Worm (Caenorhabditis elegans) whole organism, young adult: ENCODE measurements around the gene E02C12.6.
A peak's percentile ranks its signal among the peaks of the same experiment; 100 is the strongest.

Source experiments
- D2030.7 ChIP-seq: fragments of 200-800 bp; sonication (Bioruptor generic); IDR thresholded peaks from 2 replicates; pipeline ENCODE4 v1.3.6; 2022; ENCODE audit warnings: missing genetic modification reagents, missing genetic modification characterization, missing compliant biosample characterization
- F23B12.7 ChIP-seq: sonication (generic microtip); optimal IDR thresholded peaks from 2 replicates; lab custom pipeline; 2017; ENCODE audit warnings: missing genetic modification characterization, mild to moderate bottlenecking, missing compliant biosample characterization, antibody characterized with exemption, moderate library complexity; ENCODE audit not compliant: insufficient read depth
- F49E8.2 ChIP-seq: sonication (generic microtip); optimal IDR thresholded peaks from 3 replicates; lab custom pipeline; 2017; ENCODE audit warnings: missing genetic modification characterization, mild to moderate bottlenecking, missing compliant biosample characterization, antibody characterized with exemption, moderate library complexity; ENCODE audit not compliant: insufficient read depth
- F52B5.7 ChIP-seq: sonication (generic microtip); optimal IDR thresholded peaks from 2 replicates; lab custom pipeline; 2016; ENCODE audit warnings: mild to moderate bottlenecking, missing genetic modification characterization, missing compliant biosample characterization
- F55B11.4 ChIP-seq: sonication (generic microtip); optimal IDR thresholded peaks from 2 replicates; lab custom pipeline; 2016; ENCODE audit warnings: missing compliant biosample characterization, missing genetic modification characterization, borderline replicate concordance; ENCODE audit not compliant: insufficient read depth
- F57A8.1 ChIP-seq: fragments of 200-800 bp; sonication (Bioruptor generic); optimal IDR thresholded peaks from 2 replicates; lab custom pipeline; 2018; ENCODE audit warnings: mild to moderate bottlenecking, missing genetic modification characterization, moderate library complexity, missing compliant biosample characterization
- F57C9.4 ChIP-seq: sonication (generic microtip); optimal IDR thresholded peaks from 2 replicates; lab custom pipeline; 2017; ENCODE audit warnings: mild to moderate bottlenecking, missing genetic modification characterization, missing compliant biosample characterization
- T26A5.8 ChIP-seq: sonication (generic microtip); optimal IDR thresholded peaks from 2 replicates; lab custom pipeline; 2016; ENCODE audit warnings: missing genetic modification characterization, missing compliant biosample characterization
- Y53F4B.3 ChIP-seq: fragments of 200-800 bp; sonication (Bioruptor generic); IDR thresholded peaks from 2 replicates; pipeline ENCODE4 v1.3.6; 2022; ENCODE audit warnings: missing genetic modification reagents, missing genetic modification characterization, missing compliant biosample characterization
- atf-7 ChIP-seq: sonication (generic microtip); optimal IDR thresholded peaks from 2 replicates; lab custom pipeline; 2017; ENCODE audit warnings: mild to moderate bottlenecking, missing genetic modification characterization, missing compliant biosample characterization
- attf-3 ChIP-seq: fragments of 200-800 bp; sonication (Bioruptor generic); conservative IDR thresholded peaks from 2 replicates; pipeline ENCODE4 v1.3.6; 2022; ENCODE audit warnings: missing genetic modification reagents, missing genetic modification characterization, missing compliant biosample characterization
- attf-5 ChIP-seq: fragments of 200-800 bp; sonication (Bioruptor generic); optimal IDR thresholded peaks from 2 replicates; lab custom pipeline; 2018; ENCODE audit warnings: mild to moderate bottlenecking, missing genetic modification characterization, missing compliant biosample characterization
- ceh-27 ChIP-seq: fragments of 200-800 bp; sonication (Bioruptor generic); optimal IDR thresholded peaks from 2 replicates; lab custom pipeline; 2018; ENCODE audit warnings: mild to moderate bottlenecking, missing genetic modification characterization, moderate library complexity, missing compliant biosample characterization
- ceh-40 ChIP-seq: fragments of 200-800 bp; sonication (Bioruptor generic); IDR thresholded peaks from 2 replicates; pipeline ENCODE4 v1.3.6; 2022; ENCODE audit warnings: missing genetic modification characterization, missing compliant biosample characterization
- dpff-1 ChIP-seq: sonication (generic microtip); optimal IDR thresholded peaks from 2 replicates; lab custom pipeline; 2017; ENCODE audit warnings: mild to moderate bottlenecking, missing genetic modification characterization, missing compliant biosample characterization
- efl-1 ChIP-seq: fragments of 150-350 bp; optimal IDR thresholded peaks from 2 replicates; lab custom pipeline; 2014; ENCODE audit warnings: missing biosample characterization, missing genetic modification reagents, missing genetic modification characterization
- egl-18 ChIP-seq: fragments of 200-800 bp; sonication (Bioruptor generic); IDR thresholded peaks from 2 replicates; pipeline ENCODE4 v1.3.6; 2022; ENCODE audit warnings: missing genetic modification reagents, missing genetic modification characterization, missing compliant biosample characterization
- ekl-4 ChIP-seq: fragments of 200-800 bp; sonication (Bioruptor generic); IDR thresholded peaks from 2 replicates; pipeline ENCODE4 v1.3.6; 2022; ENCODE audit warnings: missing genetic modification reagents, missing genetic modification characterization, missing compliant biosample characterization
- ets-4 ChIP-seq: fragments of 200-800 bp; sonication (Bioruptor generic); optimal IDR thresholded peaks from 2 replicates; lab custom pipeline; 2018; ENCODE audit warnings: mild to moderate bottlenecking, missing genetic modification characterization, missing compliant biosample characterization
- him-1 ChIP-seq: sonication (generic microtip); optimal IDR thresholded peaks from 2 replicates; lab custom pipeline; 2016; ENCODE audit warnings: missing genotype, missing genetic modification reagents, missing genetic modification characterization, missing compliant biosample characterization
- hlh-26 ChIP-seq: fragments of 200-800 bp; sonication (Bioruptor generic); conservative IDR thresholded peaks from 2 replicates; pipeline ENCODE4 v1.3.6; 2022; ENCODE audit warnings: missing genetic modification reagents, missing genetic modification characterization, missing compliant biosample characterization
- hmg-20 ChIP-seq: fragments of 200-800 bp; sonication (Bioruptor generic); IDR thresholded peaks from 2 replicates; pipeline ENCODE4 v1.3.6; 2022; ENCODE audit warnings: missing genetic modification reagents, missing genetic modification characterization, missing compliant biosample characterization
- hsf-1 ChIP-seq: fragments of 200-800 bp; sonication (Bioruptor generic); IDR thresholded peaks from 2 replicates; pipeline ENCODE4 v1.3.6; 2022; ENCODE audit warnings: missing genetic modification reagents, missing genetic modification characterization, missing compliant biosample characterization
- lag-1 ChIP-seq: fragments of 200-800 bp; sonication (Bioruptor generic); IDR thresholded peaks from 2 replicates; pipeline ENCODE4 v1.3.6; 2022; ENCODE audit warnings: missing genetic modification reagents, missing genetic modification characterization, missing compliant biosample characterization
- let-607 ChIP-seq, 2 experiments: fragments of 200-800 bp in 1 of 2; sonication (Bioruptor generic) in 1 of 2; sonication (generic microtip) in 1 of 2; optimal IDR thresholded peaks; 2 replicates each; lab custom pipeline; 2016 to 2018; ENCODE audit warnings: mild to moderate bottlenecking in 2 of 2, missing compliant biosample characterization in 2 of 2, missing genetic modification characterization in 2 of 2, moderate library complexity in 2 of 2, missing genotype in 1 of 2
- lin-35 ChIP-seq, 3 experiments: fragments of 150-350 bp in 2 of 3; sonication (generic microtip) in 1 of 3; optimal IDR thresholded peaks; 2 replicates each; lab custom pipeline; 2014 to 2018; ENCODE audit warnings: missing biosample characterization in 3 of 3, missing genetic modification characterization in 3 of 3, missing genetic modification reagents in 3 of 3
- lin-40 ChIP-seq: sonication (generic microtip); optimal IDR thresholded peaks from 2 replicates; lab custom pipeline; 2016; ENCODE audit warnings: missing genetic modification characterization, mild to moderate bottlenecking, missing compliant biosample characterization, missing genotype, missing genetic modification reagents
- lir-1 ChIP-seq: fragments of 200-800 bp; sonication (Bioruptor generic); conservative IDR thresholded peaks from 2 replicates; pipeline ENCODE4 v1.3.6; 2022; ENCODE audit warnings: missing genetic modification reagents, missing genetic modification characterization, missing compliant biosample characterization
- madf-6 ChIP-seq: fragments of 200-800 bp; sonication (Bioruptor generic); IDR thresholded peaks from 2 replicates; pipeline ENCODE4 v1.3.6; 2022; ENCODE audit warnings: missing genetic modification reagents, missing genetic modification characterization, missing compliant biosample characterization
- mes-4 ChIP-seq: sonication (generic microtip); optimal IDR thresholded peaks from 2 replicates; lab custom pipeline; 2016; ENCODE audit warnings: missing genotype, missing genetic modification characterization, missing compliant biosample characterization
- mxl-1 ChIP-seq: sonication (generic microtip); optimal IDR thresholded peaks from 2 replicates; lab custom pipeline; 2016; ENCODE audit warnings: missing genetic modification characterization, missing compliant biosample characterization
- nfya-1 ChIP-seq: sonication (generic microtip); optimal IDR thresholded peaks from 2 replicates; lab custom pipeline; 2017; ENCODE audit warnings: antibody characterized with exemption, missing compliant biosample characterization, missing genetic modification characterization, borderline replicate concordance; ENCODE audit not compliant: insufficient read depth
- nfya-2 ChIP-seq: fragments of 200-800 bp; sonication (Bioruptor generic); IDR thresholded peaks from 2 replicates; pipeline ENCODE4 v1.3.6; 2022; ENCODE audit warnings: missing genetic modification reagents, missing genetic modification characterization, missing compliant biosample characterization
- nfyb-1 ChIP-seq: fragments of 200-800 bp; sonication (Bioruptor generic); IDR thresholded peaks from 2 replicates; pipeline ENCODE4 v1.3.6; 2022; ENCODE audit warnings: missing genetic modification reagents, missing genetic modification characterization, missing compliant biosample characterization
- nhr-27 ChIP-seq: fragments of 200-800 bp; sonication (Bioruptor generic); optimal IDR thresholded peaks from 2 replicates; lab custom pipeline; 2018; ENCODE audit warnings: mild to moderate bottlenecking, missing genetic modification characterization, moderate library complexity, missing compliant biosample characterization
- nhr-80 ChIP-seq: sonication (generic microtip); optimal IDR thresholded peaks from 2 replicates; lab custom pipeline; 2016; ENCODE audit warnings: missing genetic modification characterization, missing compliant biosample characterization
- pbrm-1 ChIP-seq: fragments of 200-800 bp; sonication (Bioruptor generic); IDR thresholded peaks from 2 replicates; pipeline ENCODE4 v1.3.6; 2022; ENCODE audit warnings: missing genetic modification reagents, missing genetic modification characterization, missing compliant biosample characterization
- rcor-1 ChIP-seq: fragments of 200-800 bp; sonication (Bioruptor generic); IDR thresholded peaks from 2 replicates; pipeline ENCODE4 v1.3.6; 2022; ENCODE audit warnings: missing genetic modification reagents, missing genetic modification characterization, missing compliant biosample characterization
- repo-1 ChIP-seq: sonication (generic microtip); optimal IDR thresholded peaks from 2 replicates; lab custom pipeline; 2017; ENCODE audit warnings: mild to moderate bottlenecking, missing genetic modification characterization, missing compliant biosample characterization
- snpc-1.1 ChIP-seq: sonication (generic microtip); optimal IDR thresholded peaks from 2 replicates; lab custom pipeline; 2017; ENCODE audit warnings: missing genetic modification characterization, mild to moderate bottlenecking, missing compliant biosample characterization, antibody characterized with exemption, moderate library complexity, missing genotype, missing genetic modification reagents; ENCODE audit not compliant: insufficient read depth
- somi-1 ChIP-seq: fragments of 200-800 bp; sonication (Bioruptor generic); optimal IDR thresholded peaks from 2 replicates; lab custom pipeline; 2018; ENCODE audit warnings: mild to moderate bottlenecking, missing genetic modification characterization, missing compliant biosample characterization
- unc-62 ChIP-seq: fragments of 150-350 bp; optimal IDR thresholded peaks from 2 replicates; lab custom pipeline; 2014; ENCODE audit warnings: missing biosample characterization, missing genetic modification reagents, missing genetic modification characterization
- xnd-1 ChIP-seq: sonication (generic microtip); optimal IDR thresholded peaks from 2 replicates; lab custom pipeline; 2016; ENCODE audit warnings: missing genotype, missing genetic modification reagents, missing genetic modification characterization, missing compliant biosample characterization
- zfh-2 ChIP-seq: fragments of 200-800 bp; sonication (Bioruptor generic); conservative IDR thresholded peaks from 2 replicates; pipeline ENCODE4 v1.3.6; 2022; ENCODE audit warnings: missing genetic modification reagents, missing genetic modification characterization, missing compliant biosample characterization
- ztf-18 ChIP-seq: sonication (generic microtip); optimal IDR thresholded peaks from 2 replicates; lab custom pipeline; 2016; ENCODE audit warnings: missing genotype, mild to moderate bottlenecking, missing genetic modification characterization, missing compliant biosample characterization
- ztf-25 ChIP-seq: fragments of 200-800 bp; sonication (Bioruptor generic); IDR thresholded peaks from 2 replicates; pipeline ENCODE4 v1.3.6; 2022; ENCODE audit warnings: missing genetic modification reagents, missing genetic modification characterization, missing compliant biosample characterization
- ztf-3 ChIP-seq: fragments of 200-800 bp; sonication (Bioruptor generic); optimal IDR thresholded peaks from 2 replicates; lab custom pipeline; 2018; ENCODE audit warnings: mild to moderate bottlenecking, missing genetic modification characterization, missing compliant biosample characterization

The E02C12.6 gene

ce11 chrV:9382538-9383328, 11.8 kb upstream of the E02C12.6 start (continued):
- TF ChIP-seq nfyb-1 (GFP tag; lab: Robert Waterston, UW) (no peak), pbrm-1 (peak; percentile 87), hmg-20 (GFP tag; lab: Robert Waterston, UW) (no peak), rcor-1 (peak; percentile 90), F23B12.7 (tag; lab: Kevin White, UChicago) (no peak), ztf-3 (GFP tag; lab: Kevin White, UChicago) (no peak), efl-1 (GFP tag; lab: Kevin White, UChicago) (peak; percentile 99), F55B11.4 (tag; lab: Kevin White, UChicago) (no peak), lin-35 (GFP tag; optimal IDR thresholded peaks at IDR 0.05; lab: Kevin White, UChicago) (peak in 2 of 3 experiments; percentile 16 to 77), egl-18 (GFP tag; lab: Robert Waterston, UW) (no peak), dpff-1 (tag; lab: Kevin White, UChicago) (no peak), repo-1 (tag; lab: Kevin White, UChicago) (no peak), ceh-40 (GFP tag; lab: Robert Waterston, UW) (no peak), hsf-1 (peak; percentile 89), mxl-1 (tag; lab: Kevin White, UChicago) (no peak), attf-3 (GFP tag; lab: Robert Waterston, UW) (peak; percentile 63), somi-1 (GFP tag; lab: Kevin White, UChicago) (no peak), ekl-4 (GFP tag; lab: Robert Waterston, UW) (peak; percentile 88), F57A8.1 (no peak), nfya-2 (GFP tag; lab: Robert Waterston, UW) (no peak), attf-5 (no peak), ztf-25 (GFP tag; lab: Robert Waterston, UW) (no peak), snpc-1.1 (tag; lab: Kevin White, UChicago) (peak; percentile 63), lag-1 (GFP tag; lab: Robert Waterston, UW) (no peak), lin-40 (tag; lab: Kevin White, UChicago) (no peak), ztf-18 (tag; lab: Kevin White, UChicago) (peak; percentile 97), ets-4 (no peak), F52B5.7 (tag; lab: Kevin White, UChicago) (no peak), T26A5.8 (tag; lab: Kevin White, UChicago) (no peak), unc-62 (GFP tag; lab: Kevin White, UChicago) (no peak), atf-7 (tag; lab: Kevin White, UChicago) (no peak), zfh-2 (GFP tag; lab: Robert Waterston, UW) (no peak), D2030.7 (GFP tag; lab: Robert Waterston, UW) (peak; percentile 98; the same call in 1 of the 2 replicates), him-1 (tag; lab: Kevin White, UChicago) (peak; percentile 64), nfya-1 (no peak), ceh-27 (GFP tag; lab: Kevin White, UChicago) (no peak), Y53F4B.3 (GFP tag; lab: Robert Waterston, UW) (0 out of 2 replicates have a peak, but pooled peaks have one; percentile 34), madf-6 (GFP tag; lab: Robert Waterston, UW) (peak; percentile 100), F57C9.4 (no peak), mes-4 (tag; lab: Kevin White, UChicago) (no peak), nhr-27 (tag; lab: Kevin White, UChicago) (no peak), let-607 (tag; optimal IDR thresholded peaks at IDR 0.05; lab: Kevin White, UChicago) (no peak), nhr-80 (no peak), xnd-1 (tag; lab: Kevin White, UChicago) (peak; percentile 99), hlh-26 (GFP tag; lab: Robert Waterston, UW) (no peak), F49E8.2 (tag; lab: Kevin White, UChicago) (peak; percentile 82), lir-1 (GFP tag; lab: Robert Waterston, UW) (peak; percentile 42; the same call in 1 of the 2 replicates)
